Worm (Caenorhabditis elegans) whole organism, early embryonic: ENCODE data around the gene cest-30.

ENCODE experiments used
- B0310.2 ChIP-seq: sonication (generic microtip); optimal IDR thresholded peaks from 2 replicates; lab custom pipeline; 2016; ENCODE audit warnings: mild to moderate bottlenecking, missing genetic modification characterization, missing compliant biosample characterization
- F13C5.2 ChIP-seq: sonication (generic microtip); optimal IDR thresholded peaks from 2 replicates; lab custom pipeline; 2017; ENCODE audit warnings: mild to moderate bottlenecking, missing genetic modification characterization, inconsistent platforms, missing compliant biosample characterization
- aly-1 ChIP-seq: sonication (generic microtip); optimal IDR thresholded peaks from 2 replicates; lab custom pipeline; 2016; ENCODE audit warnings: missing genetic modification characterization, missing compliant biosample characterization
- ama-1 ChIP-seq: fragments of 150-350 bp; optimal IDR thresholded peaks from 2 replicates; lab custom pipeline; 2014
- ceh-13 ChIP-seq: fragments of 200-800 bp; sonication (Bioruptor generic); optimal IDR thresholded peaks from 2 replicates; lab custom pipeline; 2018; ENCODE audit warnings: mild to moderate bottlenecking, missing genetic modification characterization, missing compliant biosample characterization
- ceh-36 ChIP-seq: sonication (generic microtip); optimal IDR thresholded peaks from 2 replicates; lab custom pipeline; 2016; ENCODE audit warnings: missing genetic modification characterization, inconsistent platforms, missing compliant biosample characterization
- ets-7 ChIP-seq: sonication (generic microtip); optimal IDR thresholded peaks from 2 replicates; lab custom pipeline; 2016; ENCODE audit warnings: missing genotype, missing genetic modification characterization, missing compliant biosample characterization
- flt-1 ChIP-seq: fragments of 200-800 bp; sonication (Bioruptor generic); IDR thresholded peaks from 2 replicates; pipeline ENCODE4 v1.3.6; 2022; ENCODE audit warnings: missing genetic modification characterization, missing compliant biosample characterization
- hmbx-1 ChIP-seq: sonication (generic microtip); optimal IDR thresholded peaks from 2 replicates; lab custom pipeline; 2016; ENCODE audit warnings: mild to moderate bottlenecking, missing genetic modification characterization, missing compliant biosample characterization
- hmg-4 ChIP-seq: fragments of 200-800 bp; sonication (Bioruptor generic); optimal IDR thresholded peaks from 2 replicates; lab custom pipeline; 2018; ENCODE audit warnings: mild to moderate bottlenecking, missing genetic modification characterization, missing compliant biosample characterization
- hnd-1 ChIP-seq: sonication (generic microtip); optimal IDR thresholded peaks from 2 replicates; lab custom pipeline; 2016; ENCODE audit warnings: missing genetic modification characterization, missing compliant biosample characterization
- pes-1 ChIP-seq: fragments of 200-800 bp; sonication (Bioruptor generic); IDR thresholded peaks from 2 replicates; pipeline ENCODE4 v1.3.6; 2022; ENCODE audit warnings: missing genetic modification reagents, missing genetic modification characterization, missing compliant biosample characterization
- scrt-1 ChIP-seq: fragments of 200-800 bp; sonication (Bioruptor generic); IDR thresholded peaks from 2 replicates; pipeline ENCODE4 v1.3.6; 2022; ENCODE audit warnings: missing genetic modification characterization, missing compliant biosample characterization
- sea-1 ChIP-seq: fragments of 200-800 bp; sonication (Bioruptor generic); conservative IDR thresholded peaks from 2 replicates; pipeline ENCODE4 v1.3.6; 2022; ENCODE audit warnings: missing genetic modification characterization, missing compliant biosample characterization
- tbx-11 ChIP-seq: fragments of 200-800 bp; sonication (Bioruptor generic); IDR thresholded peaks from 2 replicates; pipeline ENCODE4 v1.3.6; 2022; ENCODE audit warnings: missing genetic modification characterization, missing compliant biosample characterization
- tbx-37 ChIP-seq: fragments of 200-800 bp; sonication (Bioruptor generic); conservative IDR thresholded peaks from 2 replicates; pipeline ENCODE4 v1.3.6; 2022; ENCODE audit warnings: missing genetic modification reagents, missing genetic modification characterization, missing compliant biosample characterization
- tra-4 ChIP-seq: sonication (generic microtip); optimal IDR thresholded peaks from 2 replicates; lab custom pipeline; 2017; ENCODE audit warnings: missing genetic modification characterization, missing compliant biosample characterization

Gene cest-30

ce11 chrV:5262999-5263398 is at the start of gene cest-30:
cest-30 (minus strand) TSS chrV:5263099.
- TF ChIP-seq hmg-4 (GFP tag; lab: Kevin White, UChicago) (no peak), ets-7 (no peak), sea-1 (no peak), pes-1 (GFP tag; lab: Robert Waterston, UW) (no peak), ceh-36 (no peak), hnd-1 (tag; lab: Kevin White, UChicago) (no peak), ama-1 (no peak), B0310.2 (no peak)

- TF ChIP-seq hmbx-1 (tag; lab: Kevin White, UChicago) = no peak
- TF ChIP-seq ama-1 = no peak
- no peak for TF ChIP-seq B0310.2
- TF ChIP-seq tra-4 = no peak
- TF ChIP-seq flt-1 = no peak
- TF ChIP-seq hnd-1 (tag; lab: Kevin White, UChicago) = no peak
- no peak for TF ChIP-seq ceh-13 (GFP tag; lab: Kevin White, UChicago)
- no peak for TF ChIP-seq scrt-1 (GFP tag; lab: Robert Waterston, UW)
- TF ChIP-seq sea-1 = no peak
- no peak for TF ChIP-seq F13C5.2
- no peak for TF ChIP-seq tbx-11 (GFP tag; lab: Robert Waterston, UW)
Measured at ce11 chrV:5312453-5312852, 49.6 kb upstream of the cest-30 start, which contains the start of gene C10G8.3. C10G8.3 (plus strand) TSS chrV:5312753.

- TF ChIP-seq tra-4 (no peak), tbx-37 (GFP tag; lab: Robert Waterston, UW) (no peak), flt-1 (no peak), ceh-36 (no peak), F13C5.2 (no peak), pes-1 (GFP tag; lab: Robert Waterston, UW) (no peak), aly-1 (tag; lab: Kevin White, UChicago) (no peak), tbx-11 (GFP tag; lab: Robert Waterston, UW) (no peak), hmbx-1 (tag; lab: Kevin White, UChicago) (no peak), hnd-1 (tag; lab: Kevin White, UChicago) (no peak), ets-7 (no peak), ama-1 (no peak), ceh-13 (GFP tag; lab: Kevin White, UChicago) (no peak), scrt-1 (GFP tag; lab: Robert Waterston, UW) (no peak), hmg-4 (GFP tag; lab: Kevin White, UChicago) (no peak), sea-1 (no peak), B0310.2 (no peak)
Measured at ce11 chrV:5311635-5312034, 48.7 kb upstream of the cest-30 start, which contains the start of gene C10G8.4. C10G8.4 (plus strand) TSS chrV:5311935.

- TF ChIP-seq tra-4 = no peak
- TF ChIP-seq ama-1 = no peak
- no peak for TF ChIP-seq scrt-1 (GFP tag; lab: Robert Waterston, UW)
- TF ChIP-seq aly-1 (tag; lab: Kevin White, UChicago) = no peak
- TF ChIP-seq ceh-13 (GFP tag; lab: Kevin White, UChicago) = no peak
- no peak for TF ChIP-seq ceh-36
- no peak for TF ChIP-seq hnd-1 (tag; lab: Kevin White, UChicago)
- TF ChIP-seq flt-1 = no peak
- no peak for TF ChIP-seq tbx-11 (GFP tag; lab: Robert Waterston, UW)
- TF ChIP-seq ets-7 = no peak
Measured at ce11 chrV:5304366-5304765, 41.5 kb upstream of the cest-30 start.

- no peak for TF ChIP-seq tra-4
- TF ChIP-seq hmg-4 (GFP tag; lab: Kevin White, UChicago) = no peak
- no peak for TF ChIP-seq tbx-37 (GFP tag; lab: Robert Waterston, UW)
- no peak for TF ChIP-seq ceh-13 (GFP tag; lab: Kevin White, UChicago)
- no peak for TF ChIP-seq pes-1 (GFP tag; lab: Robert Waterston, UW)
- no peak for TF ChIP-seq ets-7
- TF ChIP-seq scrt-1 (GFP tag; lab: Robert Waterston, UW) = no peak
- no peak for TF ChIP-seq ceh-36
- no peak for TF ChIP-seq tbx-11 (GFP tag; lab: Robert Waterston, UW)
Measured at ce11 chrV:5303389-5303788, 40.5 kb upstream of the cest-30 start, which contains the start of gene ncx-2. ncx-2 (plus strand) TSS chrV:5303689.

ce11 chrV:5301226-5301625 is 38.3 kb upstream of the cest-30 start:
- TF ChIP-seq pes-1 (GFP tag; lab: Robert Waterston, UW) (no peak), ceh-36 (no peak), sea-1 (no peak), ceh-13 (GFP tag; lab: Kevin White, UChicago) (no peak), hmg-4 (GFP tag; lab: Kevin White, UChicago) (no peak), scrt-1 (GFP tag; lab: Robert Waterston, UW) (no peak), tbx-11 (GFP tag; lab: Robert Waterston, UW) (no peak), hnd-1 (tag; lab: Kevin White, UChicago) (no peak)

ce11 chrV:5297740-5298139 is 34.8 kb upstream of the cest-30 start:
- TF ChIP-seq ceh-36 (no peak), tbx-11 (GFP tag; lab: Robert Waterston, UW) (no peak), tbx-37 (GFP tag; lab: Robert Waterston, UW) (no peak), tra-4 (no peak), hmg-4 (GFP tag; lab: Kevin White, UChicago) (no peak), ama-1 (no peak), sea-1 (no peak), aly-1 (tag; lab: Kevin White, UChicago) (no peak), ets-7 (no peak), F13C5.2 (no peak)

ce11 chrV:5295940-5296339 is 33.0 kb upstream of the cest-30 start:
- TF ChIP-seq scrt-1 (GFP tag; lab: Robert Waterston, UW) = no peak

ce11 chrV:5288676-5289075 is 25.8 kb upstream of the cest-30 start:
- no peak for TF ChIP-seq tra-4
- TF ChIP-seq ama-1 = no peak
- TF ChIP-seq tbx-11 (GFP tag; lab: Robert Waterston, UW) = no peak
- no peak for TF ChIP-seq ets-7
- TF ChIP-seq hmbx-1 (tag; lab: Kevin White, UChicago) = no peak
- TF ChIP-seq aly-1 (tag; lab: Kevin White, UChicago) = no peak
- TF ChIP-seq F13C5.2 = no peak
- TF ChIP-seq ceh-13 (GFP tag; lab: Kevin White, UChicago) = no peak
- TF ChIP-seq hnd-1 (tag; lab: Kevin White, UChicago) = no peak
- no peak for TF ChIP-seq tbx-37 (GFP tag; lab: Robert Waterston, UW)
- TF ChIP-seq hmg-4 (GFP tag; lab: Kevin White, UChicago) = no peak
- no peak for TF ChIP-seq B0310.2
- TF ChIP-seq ceh-36 = no peak
- no peak for TF ChIP-seq sea-1
- TF ChIP-seq pes-1 (GFP tag; lab: Robert Waterston, UW) = no peak
- TF ChIP-seq flt-1 = no peak
